Fruit fly (Drosophila melanogaster) whole organism, pupa: ENCODE data around the gene prg.

Experiments
- CG10348 ChIP-seq: fragments of 200-800 bp; sonication (Bioruptor generic); IDR thresholded peaks from 2 replicates; pipeline ENCODE4 v1.3.6; 2022; ENCODE audit warnings: missing biosample characterization, missing genetic modification characterization
- CG17806 ChIP-seq: fragments of 200-800 bp; sonication (Bioruptor generic); optimal IDR thresholded peaks from 2 replicates; lab custom pipeline; 2018; ENCODE audit warnings: missing biosample characterization, mild to moderate bottlenecking, missing genetic modification characterization, moderate library complexity
- CG34367 ChIP-seq: fragments of 200-800 bp; sonication (Bioruptor generic); optimal IDR thresholded peaks from 2 replicates; lab custom pipeline; 2018; ENCODE audit warnings: missing biosample characterization, mild to moderate bottlenecking, missing genetic modification characterization
- CG4496 ChIP-seq: fragments of 200-800 bp; sonication (Bioruptor generic); IDR thresholded peaks from 3 replicates; pipeline ENCODE4 v1.3.6; 2022; ENCODE audit warnings: missing biosample characterization, missing genetic modification characterization
- CG8301 ChIP-seq: fragments of 200-800 bp; sonication (Bioruptor generic); optimal IDR thresholded peaks from 2 replicates; lab custom pipeline; 2018; ENCODE audit warnings: missing biosample characterization, mild to moderate bottlenecking, missing genetic modification characterization
- D1 ChIP-seq: fragments of 200-800 bp; sonication (Bioruptor generic); optimal IDR thresholded peaks from 2 replicates; lab custom pipeline; 2018; ENCODE audit warnings: missing biosample characterization, mild to moderate bottlenecking, missing genetic modification characterization, moderate library complexity
- EcR ChIP-seq: fragments of 200-800 bp; sonication (Bioruptor generic); optimal IDR thresholded peaks from 3 replicates; lab custom pipeline; 2019; ENCODE audit warnings: missing biosample characterization, missing genetic modification characterization, mild to moderate bottlenecking, moderate library complexity, missing genetic modification reagents
- Pif1A ChIP-seq: fragments of 200-800 bp; sonication (Bioruptor generic); optimal IDR thresholded peaks from 3 replicates; lab custom pipeline; 2016; ENCODE audit warnings: missing biosample characterization, missing genetic modification characterization
- Pif1B ChIP-seq: fragments of 200-800 bp; sonication (Bioruptor generic); optimal IDR thresholded peaks from 3 replicates; lab custom pipeline; 2016; ENCODE audit warnings: missing biosample characterization, missing genetic modification characterization
- Snoo ChIP-seq: fragments of 200-800 bp; sonication (Bioruptor generic); optimal IDR thresholded peaks from 3 replicates; lab custom pipeline; 2017; ENCODE audit warnings: missing biosample characterization, mild to moderate bottlenecking, missing genetic modification characterization, inconsistent platforms
- fd96Ca ChIP-seq: fragments of 200-800 bp; sonication (Bioruptor generic); IDR thresholded peaks from 3 replicates; pipeline ENCODE4 v1.3.6; 2022; ENCODE audit warnings: missing biosample characterization, missing genetic modification characterization
- gl ChIP-seq: fragments of 200-800 bp; sonication (Bioruptor generic); optimal IDR thresholded peaks from 2 replicates; lab custom pipeline; 2018; ENCODE audit warnings: missing biosample characterization, mild to moderate bottlenecking, missing genetic modification characterization

DNA sequence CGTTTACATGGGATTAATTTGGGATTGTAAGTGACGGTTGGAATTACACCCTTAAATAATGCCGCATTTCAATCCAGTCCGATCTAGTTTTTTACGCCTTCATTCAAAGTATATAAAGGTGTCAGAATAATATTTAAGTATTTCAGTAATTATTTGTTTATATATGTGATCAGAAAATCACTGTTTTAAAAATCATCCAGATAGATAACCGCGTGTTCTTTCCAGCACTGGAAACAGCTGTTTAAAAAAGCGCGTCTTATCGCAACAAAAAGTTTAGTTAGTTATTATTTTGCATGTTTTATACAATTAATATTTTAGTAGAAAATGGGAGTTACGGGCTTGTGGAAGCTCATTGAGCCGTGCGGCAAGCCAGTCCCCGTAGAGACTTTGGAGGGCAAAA is 26.2 kb upstream of the prg start, which contains the start of gene mus201:
- no peak for TF ChIP-seq Pif1B (GFP tag; lab: Kevin White, UChicago)
- TF ChIP-seq CG34367 (tag; lab: Kevin White, UChicago): no peak
- no peak for TF ChIP-seq CG17806 (tag; lab: Kevin White, UChicago)
- no peak for TF ChIP-seq Snoo (tag; lab: Kevin White, UChicago)
- TF ChIP-seq CG4496 (GFP tag; lab: Robert Waterston, UW): no peak
- no peak for TF ChIP-seq CG8301 (tag; lab: Kevin White, UChicago)
- no peak for TF ChIP-seq D1 (tag; lab: Kevin White, UChicago)
- no peak for TF ChIP-seq gl
- TF ChIP-seq CG10348 (GFP tag; lab: Robert Waterston, UW): no peak
- no peak for TF ChIP-seq Pif1A (GFP tag; lab: Kevin White, UChicago)
- no peak for TF ChIP-seq fd96Ca
- TF ChIP-seq EcR (GFP tag; lab: Kevin White, UChicago): no peak
